Fruit fly (Drosophila melanogaster) whole organism, prepupa: ENCODE data around the gene spn-E.

Experiments used
- CG11294 ChIP-seq: fragments of 200-800 bp; sonication (Bioruptor generic); IDR thresholded peaks from 2 replicates; pipeline ENCODE4 v1.3.6; 2022; ENCODE audit warnings: missing biosample characterization, missing genetic modification characterization
- Smox ChIP-seq: fragments of 200-800 bp; sonication (Bioruptor generic); optimal IDR thresholded peaks from 3 replicates; lab custom pipeline; 2016; ENCODE audit warnings: missing biosample characterization, missing genetic modification characterization

- TF ChIP-seq Smox (GFP tag; lab: Kevin White, UChicago) (no peak), CG11294 (GFP tag; lab: Robert Waterston, UW) (no peak)
Measured at dm6 chr3R:15807306-15807705, 29.9 kb upstream of the spn-E start.
